Fruit fly (Drosophila melanogaster): ENCODE measurements around the gene prage.

Gene prage

dm6 chrX:1889926-1890325 lies 116.4 kb downstream of the prage start, which contains the start of the genes trr and mRpL16 (continued):
- TF ChIP-seq MESR4 (GFP tag; optimal IDR thresholded peaks at IDR 0.05) (peak; percentile 45), Gug (GFP tag; IDR thresholded peaks at IDR 0.05) (peak; percentile 30; the same call in 1 of the 4 replicates), Fer3 (tag; optimal IDR thresholded peaks at IDR 0.05) (no peak), dysf (GFP tag; IDR thresholded peaks at IDR 0.05) (peak; percentile 47; the same call in 1 of the 3 replicates), CG6272 (GFP tag; IDR thresholded peaks at IDR 0.05) (peak; percentile 45; the same call in 1 of the 2 replicates), Doc3 (GFP tag; IDR thresholded peaks at IDR 0.05; ENCODE audit: partially characterized antibody) (peak; percentile 51; the same call in 1 of the 3 replicates), CG11085 (GFP tag; IDR thresholded peaks at IDR 0.05) (no peak), CG5245 (GFP tag; optimal IDR thresholded peaks at IDR 0.05) (no peak), crc (GFP tag; optimal IDR thresholded peaks at IDR 0.05) (no peak), CG31441 (GFP tag; IDR thresholded peaks at IDR 0.05) (no peak), lov (optimal IDR thresholded peaks at IDR 0.05) (no peak), lov (GFP tag; IDR thresholded peaks at IDR 0.05) (no peak), repo (GFP tag; optimal IDR thresholded peaks at IDR 0.05) (peak; percentile 6), zfh1 (GFP tag; IDR thresholded peaks at IDR 0.05) (peak; percentile 43; the same call in 1 of the 3 replicates), bowl (GFP tag; IDR thresholded peaks at IDR 0.05) (no peak), CG4730 (GFP tag; IDR thresholded peaks at IDR 0.05) (no peak), trem (tag; optimal IDR thresholded peaks at IDR 0.05) (peak; percentile 83), odd (GFP tag; optimal IDR thresholded peaks at IDR 0.05) (no peak), cato (GFP tag; optimal IDR thresholded peaks at IDR 0.05; ENCODE audit: borderline replicate concordance) (no peak), BEAF-32 (GFP tag; optimal IDR thresholded peaks at IDR 0.05) (peak; percentile 86), CG1529 (GFP tag; optimal IDR thresholded peaks at IDR 0.05) (no peak), Kr (GFP tag; optimal IDR thresholded peaks at IDR 0.05) (no peak), ash1 (GFP tag; optimal IDR thresholded peaks at IDR 0.05) (no peak), CG8281 (tag; optimal IDR thresholded peaks at IDR 0.05) (no peak), CG15073 (GFP tag; optimal IDR thresholded peaks at IDR 0.05) (no peak), CG9797 (GFP tag; optimal IDR thresholded peaks at IDR 0.05) (peak; percentile 84), CG2199 (GFP tag; IDR thresholded peaks at IDR 0.05) (no peak), Dip3 (GFP tag; optimal IDR thresholded peaks at IDR 0.05) (peak; percentile 34), CG17328 (GFP tag; IDR thresholded peaks at IDR 0.05) (no peak), HHEX (GFP tag; optimal IDR thresholded peaks at IDR 0.05) (no peak), da (GFP tag; optimal IDR thresholded peaks at IDR 0.05) (no peak), CG9215 (GFP tag; IDR thresholded peaks at IDR 0.05) (peak; percentile 44; the same call in 1 of the 2 replicates), CG42726 (GFP tag; IDR thresholded peaks at IDR 0.05; ENCODE audit: partially characterized antibody) (no peak), CG18476 (GFP tag; optimal IDR thresholded peaks at IDR 0.05) (no peak), sd (tag; optimal IDR thresholded peaks at IDR 0.05) (no peak), Six4 (GFP tag; optimal IDR thresholded peaks at IDR 0.05) (no peak), CG3726 (GFP tag; IDR thresholded peaks at IDR 0.05) (no peak), dpn (GFP tag; optimal IDR thresholded peaks at IDR 0.05) (peak; percentile 33 to 39), CG2875 (GFP tag; optimal IDR thresholded peaks at IDR 0.05) (no peak), bbx (GFP tag; IDR thresholded peaks at IDR 0.05; ENCODE audit: partially characterized antibody) (no peak; the same call in 1 of the 2 replicates), Atf-2 (GFP tag; optimal IDR thresholded peaks at IDR 0.05) (no peak), Camta (GFP tag; optimal IDR thresholded peaks at IDR 0.05) (no peak), fu2 (GFP tag; optimal IDR thresholded peaks at IDR 0.05) (no peak), CG30020 (tag; optimal IDR thresholded peaks at IDR 0.05) (peak; percentile 93), CG13894 (tag; optimal IDR thresholded peaks at IDR 0.05) (no peak), CG10147 (GFP tag; optimal IDR thresholded peaks at IDR 0.05) (no peak), Rfx (GFP tag; IDR thresholded peaks at IDR 0.05) (peak; percentile 58), caup (GFP tag; optimal IDR thresholded peaks at IDR 0.05; ENCODE audit: severe bottlenecking) (peak; percentile 36), lmd (GFP tag; IDR thresholded peaks at IDR 0.05) (peak; percentile 33; the same call in 1 of the 2 replicates), grau (tag; optimal IDR thresholded peaks at IDR 0.05) (peak; percentile 50), CG33557 (GFP tag; optimal IDR thresholded peaks at IDR 0.05) (no peak)

Data from whole organism, embryonic.